Worm (Caenorhabditis elegans): ENCODE data around the gene T15B7.15.

T15B7.15 gene

DNA sequence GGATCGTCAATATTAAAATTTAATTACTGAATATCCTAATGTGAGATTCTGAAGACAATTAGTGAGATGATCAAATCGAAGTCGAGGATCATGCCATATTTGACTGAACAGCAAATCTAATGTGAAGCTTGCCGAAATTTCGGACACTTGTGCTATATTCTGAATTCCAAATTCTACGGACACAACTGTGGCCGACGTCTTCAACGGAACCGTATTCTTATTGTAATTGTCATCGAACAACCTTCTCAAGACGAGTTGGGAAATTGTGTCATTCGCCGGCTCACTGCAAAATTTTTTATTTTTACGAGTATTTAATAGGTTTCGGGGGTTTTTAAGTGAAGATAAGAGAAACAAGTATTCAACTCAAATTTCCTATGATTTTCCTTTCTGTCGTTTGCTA lies 4.0 kb upstream of the T15B7.15 start, which contains the start of gene T15B7.1:
Gene T15B7.1, plus strand, starts transcription at position 301 of the 400 bp plus-strand sequence.
- no peak for TF ChIP-seq ref-2 (tag; optimal IDR thresholded peaks at IDR 0.05)
- TF ChIP-seq hlh-13 (GFP tag; optimal IDR thresholded peaks at IDR 0.05) = no peak
- no peak for TF ChIP-seq ceh-19 (GFP tag; optimal IDR thresholded peaks at IDR 0.05)
- no peak for TF ChIP-seq hlh-30 (tag; optimal IDR thresholded peaks at IDR 0.05; ENCODE audit: insufficient read depth)
- TF ChIP-seq gmeb-2 (tag; optimal IDR thresholded peaks at IDR 0.05) = no peak
- no peak for TF ChIP-seq ceh-22 (tag; optimal IDR thresholded peaks at IDR 0.05)
- TF ChIP-seq hlh-15 (tag; optimal IDR thresholded peaks at IDR 0.05) = no peak
- TF ChIP-seq madf-2 (tag; optimal IDR thresholded peaks at IDR 0.05) = no peak
- TF ChIP-seq sox-2 (GFP tag; IDR thresholded peaks at IDR 0.05) = no peak
- TF ChIP-seq ceh-18 (tag; optimal IDR thresholded peaks at IDR 0.05) = no peak
- no peak for TF ChIP-seq K02D7.2 (tag; optimal IDR thresholded peaks at IDR 0.05)
- TF ChIP-seq ceh-14 (tag; optimal IDR thresholded peaks at IDR 0.05) = no peak
- no peak for TF ChIP-seq elt-2 (tag; optimal IDR thresholded peaks at IDR 0.05)
- no peak for TF ChIP-seq unc-42 (tag; optimal IDR thresholded peaks at IDR 0.05)
- no peak for TF ChIP-seq fax-1 (tag; optimal IDR thresholded peaks at IDR 0.05)
- no peak for TF ChIP-seq pha-2 (tag; optimal IDR thresholded peaks at IDR 0.05)

DNA sequence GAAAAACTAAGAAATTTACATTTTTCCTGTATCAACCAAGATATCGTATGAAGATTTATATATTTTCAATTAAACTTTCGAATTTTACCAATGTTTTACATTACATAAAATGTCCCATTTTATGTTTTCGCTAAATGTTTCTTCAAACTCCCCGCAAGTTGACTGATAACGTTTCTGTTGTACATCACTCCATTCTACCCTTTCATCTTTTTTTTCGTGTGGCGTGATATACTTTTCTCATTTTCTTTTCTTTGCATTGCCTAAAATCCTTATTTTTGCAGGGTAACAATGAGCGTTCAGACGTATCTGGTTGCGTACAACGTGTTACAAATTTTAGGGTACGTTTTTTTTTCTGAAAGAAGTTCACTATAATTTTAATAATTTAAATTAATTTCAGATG lies 543 bp upstream of the T15B7.15 start, which contains the start of gene hpo-8:
Gene hpo-8, plus strand, starts transcription at position 282 of the 400 bp plus-strand sequence.
- TF ChIP-seq K02D7.2 (tag; optimal IDR thresholded peaks at IDR 0.05) = no peak
- no peak for TF ChIP-seq T23F11.4 (GFP tag; optimal IDR thresholded peaks at IDR 0.05)
- no peak for TF ChIP-seq ref-2 (tag; optimal IDR thresholded peaks at IDR 0.05)
- no peak for TF ChIP-seq odd-2 (tag; optimal IDR thresholded peaks at IDR 0.05)
- no peak for TF ChIP-seq C08G9.2 (tag; optimal IDR thresholded peaks at IDR 0.05)
- TF ChIP-seq unc-55 (GFP tag; optimal IDR thresholded peaks at IDR 0.05) = no peak
- TF ChIP-seq pag-3 (tag; optimal IDR thresholded peaks at IDR 0.05; ENCODE audit: borderline replicate concordance) = no peak
- TF ChIP-seq sox-2 (GFP tag; IDR thresholded peaks at IDR 0.05) = no peak
- TF ChIP-seq hlh-13 (GFP tag; optimal IDR thresholded peaks at IDR 0.05) = no peak
- TF ChIP-seq elt-2 (tag; optimal IDR thresholded peaks at IDR 0.05) = no peak
- no peak for TF ChIP-seq pax-1 (tag; optimal IDR thresholded peaks at IDR 0.05)
- TF ChIP-seq ceh-24 (tag; optimal IDR thresholded peaks at IDR 0.05) = no peak
- TF ChIP-seq syd-9 (tag; optimal IDR thresholded peaks at IDR 0.05) = no peak
- no peak for TF ChIP-seq hlh-6 (tag; optimal IDR thresholded peaks at IDR 0.05)
- no peak for TF ChIP-seq rnt-1 (tag; optimal IDR thresholded peaks at IDR 0.05)
- TF ChIP-seq ama-1 (optimal IDR thresholded peaks at IDR 0.05) = no peak
- no peak for TF ChIP-seq C38D4.7 (GFP tag; optimal IDR thresholded peaks at IDR 0.05)
- TF ChIP-seq ceh-19 (GFP tag; optimal IDR thresholded peaks at IDR 0.05) = no peak
- TF ChIP-seq ztf-16 (tag; optimal IDR thresholded peaks at IDR 0.05) = no peak

DNA sequence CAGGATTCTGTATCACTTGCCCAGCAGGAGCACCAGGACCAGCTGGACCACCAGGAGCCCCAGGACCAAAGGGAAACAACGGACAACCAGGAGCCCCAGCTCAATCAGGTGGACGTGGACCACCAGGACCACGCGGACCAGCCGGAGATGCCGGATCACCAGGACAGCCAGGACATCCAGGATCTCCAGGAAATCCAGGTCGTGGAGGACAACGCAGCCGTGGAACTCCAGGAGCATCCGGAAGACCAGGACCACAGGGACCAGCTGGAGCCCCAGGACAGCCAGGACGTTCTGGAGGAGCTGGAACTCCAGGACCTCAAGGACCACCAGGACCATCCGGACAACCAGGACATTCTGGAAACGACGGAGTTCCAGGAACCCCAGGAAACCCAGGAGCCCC lies 2.4 kb downstream of the T15B7.15 start:
- no peak for TF ChIP-seq pros-1 (tag; optimal IDR thresholded peaks at IDR 0.05)
- no peak for TF ChIP-seq dve-1 (tag; optimal IDR thresholded peaks at IDR 0.05)
- no peak for TF ChIP-seq pha-2 (tag; optimal IDR thresholded peaks at IDR 0.05)
- TF ChIP-seq odd-2 (tag; optimal IDR thresholded peaks at IDR 0.05) = no peak
- TF ChIP-seq nhr-11 (tag; optimal IDR thresholded peaks at IDR 0.05) = no peak
- no peak for TF ChIP-seq syd-9 (tag; optimal IDR thresholded peaks at IDR 0.05)
- no peak for TF ChIP-seq rnt-1 (tag; optimal IDR thresholded peaks at IDR 0.05)
- TF ChIP-seq sdc-2 (tag; optimal IDR thresholded peaks at IDR 0.05) = no peak
- TF ChIP-seq pag-3 (tag; optimal IDR thresholded peaks at IDR 0.05; ENCODE audit: borderline replicate concordance) = no peak

DNA sequence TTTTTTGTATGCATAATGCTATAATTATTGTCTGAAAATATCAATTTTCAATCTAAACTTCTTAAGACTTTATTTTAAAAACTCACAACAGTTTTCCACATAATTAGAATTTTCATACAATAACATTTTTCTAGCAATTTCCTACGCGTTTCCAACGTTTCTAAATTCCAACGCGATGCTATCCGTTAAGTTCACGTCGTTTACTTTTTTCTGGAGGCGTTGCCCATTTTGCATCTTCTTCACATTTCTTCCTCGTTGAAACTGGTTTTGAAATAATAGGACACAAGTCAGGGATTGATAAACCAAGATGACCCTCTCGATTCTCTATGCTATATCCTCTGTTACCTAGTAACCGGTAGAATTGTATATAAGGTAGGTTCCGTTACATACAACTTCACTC lies 3.2 kb downstream of the T15B7.15 start, which contains the start of the genes T15B7.14 and col-143:
Gene T15B7.14, minus strand, starts transcription at position 101 of the 400 bp plus-strand sequence.
Gene col-143, plus strand, starts transcription at position 394 of the 400 bp plus-strand sequence.
- TF ChIP-seq ahr-1 (tag; optimal IDR thresholded peaks at IDR 0.05) = no peak
- no peak for TF ChIP-seq ttx-3 (tag; optimal IDR thresholded peaks at IDR 0.05)
- TF ChIP-seq eyg-1 (tag; optimal IDR thresholded peaks at IDR 0.05) = no peak
- TF ChIP-seq tbx-2 (tag; optimal IDR thresholded peaks at IDR 0.05) = no peak

All from whole organism, late embryonic.